Worm (Caenorhabditis elegans) whole organism, L2 larva: ENCODE results near the gene C24D10.4.

Experiments
- C34F6.9 ChIP-seq: fragments of 150-350 bp; optimal IDR thresholded peaks from 2 replicates; lab custom pipeline; 2014; ENCODE audit warnings: missing biosample characterization, missing genetic modification characterization
- F13H6.1 ChIP-seq: sonication (generic microtip); optimal IDR thresholded peaks from 2 replicates; lab custom pipeline; 2016; ENCODE audit warnings: missing genetic modification characterization, missing compliant biosample characterization
- R02D3.7 ChIP-seq: fragments of 150-350 bp; optimal IDR thresholded peaks from 2 replicates; lab custom pipeline; 2014; ENCODE audit warnings: missing biosample characterization, missing genetic modification characterization
- Y55F3AM.14 ChIP-seq: fragments of 200-800 bp; sonication (Bioruptor generic); optimal IDR thresholded peaks from 2 replicates; lab custom pipeline; 2018; ENCODE audit warnings: mild to moderate bottlenecking, missing genetic modification characterization, missing compliant biosample characterization
- alr-1 ChIP-seq: fragments of 150-350 bp; optimal IDR thresholded peaks from 2 replicates; lab custom pipeline; 2014; ENCODE audit warnings: missing biosample characterization, missing genetic modification characterization
- aly-2 ChIP-seq: fragments of 150-350 bp; optimal IDR thresholded peaks from 2 replicates; lab custom pipeline; 2014; ENCODE audit warnings: missing biosample characterization, missing genetic modification characterization
- ama-1 ChIP-seq: fragments of 150-350 bp; optimal IDR thresholded peaks from 2 replicates; lab custom pipeline; 2018; ENCODE audit warnings: inconsistent platforms
- blmp-1 ChIP-seq: sonication (generic microtip); optimal IDR thresholded peaks from 2 replicates; lab custom pipeline; 2017; ENCODE audit warnings: missing genetic modification characterization, mild to moderate bottlenecking, missing compliant biosample characterization, antibody characterized with exemption, moderate library complexity; ENCODE audit not compliant: insufficient read depth
- ceh-16 ChIP-seq: fragments of 150-350 bp; optimal IDR thresholded peaks from 2 replicates; lab custom pipeline; 2014; ENCODE audit warnings: missing biosample characterization, missing genetic modification characterization
- ceh-82 ChIP-seq: fragments of 150-350 bp; optimal IDR thresholded peaks from 2 replicates; lab custom pipeline; 2014; ENCODE audit warnings: missing biosample characterization, missing genetic modification characterization
- crh-2 ChIP-seq: sonication (generic microtip); optimal IDR thresholded peaks from 2 replicates; lab custom pipeline; 2017; ENCODE audit warnings: missing biosample characterization, missing genetic modification characterization
- dmd-4 ChIP-seq: sonication (generic microtip); optimal IDR thresholded peaks from 2 replicates; lab custom pipeline; 2017; ENCODE audit warnings: missing biosample characterization, missing genetic modification characterization
- egl-27 ChIP-seq: sonication (generic microtip); optimal IDR thresholded peaks from 3 replicates; lab custom pipeline; 2017; ENCODE audit warnings: missing biosample characterization, missing genetic modification reagents, missing genetic modification characterization
- fos-1 ChIP-seq: fragments of 150-350 bp; optimal IDR thresholded peaks from 2 replicates; lab custom pipeline; 2014; ENCODE audit warnings: missing biosample characterization, missing genetic modification characterization
- gmeb-1 ChIP-seq: fragments of 150-350 bp; optimal IDR thresholded peaks from 2 replicates; lab custom pipeline; 2014; ENCODE audit warnings: missing biosample characterization, missing genetic modification characterization
- lin-11 ChIP-seq: fragments of 150-350 bp; sonication (generic microtip); optimal IDR thresholded peaks from 2 replicates; lab custom pipeline; 2014; ENCODE audit warnings: missing biosample characterization, missing genetic modification characterization, inconsistent platforms, mixed read lengths
- lin-13 ChIP-seq: fragments of 150-350 bp; optimal IDR thresholded peaks from 2 replicates; lab custom pipeline; 2014; ENCODE audit warnings: missing biosample characterization, missing genetic modification reagents, missing genetic modification characterization
- lin-39 ChIP-seq: fragments of 150-350 bp; optimal IDR thresholded peaks from 2 replicates; lab custom pipeline; 2014; ENCODE audit warnings: missing biosample characterization, missing genetic modification reagents, missing genetic modification characterization
- lsy-2 ChIP-seq, 2 experiments: fragments of 150-350 bp in 1 of 2; sonication (generic microtip) in 1 of 2; optimal IDR thresholded peaks; 2 replicates each; lab custom pipeline; 2014 to 2017; ENCODE audit warnings: missing biosample characterization in 2 of 2, missing genetic modification characterization in 2 of 2
- mab-5 ChIP-seq: fragments of 150-350 bp; optimal IDR thresholded peaks from 2 replicates; lab custom pipeline; 2014; ENCODE audit warnings: missing biosample characterization, missing genetic modification characterization
- mbf-1 ChIP-seq: sonication (generic microtip); optimal IDR thresholded peaks from 2 replicates; lab custom pipeline; 2017; ENCODE audit warnings: missing biosample characterization, missing genetic modification characterization
- nhr-10 ChIP-seq: sonication (generic microtip); optimal IDR thresholded peaks from 2 replicates; lab custom pipeline; 2017; ENCODE audit warnings: missing biosample characterization, missing genetic modification characterization
- nhr-129 ChIP-seq: fragments of 150-350 bp; optimal IDR thresholded peaks from 2 replicates; lab custom pipeline; 2014; ENCODE audit warnings: missing biosample characterization, missing genetic modification characterization
- nhr-21 ChIP-seq: fragments of 150-350 bp; optimal IDR thresholded peaks from 2 replicates; lab custom pipeline; 2014; ENCODE audit warnings: missing biosample characterization, missing genetic modification characterization
- nhr-237 ChIP-seq: fragments of 150-350 bp; optimal IDR thresholded peaks from 2 replicates; lab custom pipeline; 2014; ENCODE audit warnings: missing biosample characterization, missing genetic modification characterization
- nhr-25 ChIP-seq: fragments of 150-350 bp; sonication (generic microtip); optimal IDR thresholded peaks from 3 replicates; lab custom pipeline; 2014; ENCODE audit warnings: missing biosample characterization, missing genetic modification characterization
- nhr-6 ChIP-seq: fragments of 150-350 bp; optimal IDR thresholded peaks from 2 replicates; lab custom pipeline; 2014; ENCODE audit warnings: missing biosample characterization, missing genetic modification characterization
- nhr-77 ChIP-seq: fragments of 150-350 bp; optimal IDR thresholded peaks from 2 replicates; lab custom pipeline; 2014; ENCODE audit warnings: missing biosample characterization, missing genetic modification characterization
- peb-1 ChIP-seq: fragments of 150-350 bp; optimal IDR thresholded peaks from 2 replicates; lab custom pipeline; 2014; ENCODE audit warnings: missing biosample characterization, missing genetic modification characterization
- skn-1 ChIP-seq: sonication (generic microtip); optimal IDR thresholded peaks from 2 replicates; lab custom pipeline; 2017; ENCODE audit warnings: missing biosample characterization, missing genetic modification characterization
- sma-3 ChIP-seq: sonication (generic microtip); optimal IDR thresholded peaks from 2 replicates; lab custom pipeline; 2016; ENCODE audit warnings: missing genetic modification reagents, missing genetic modification characterization, missing compliant biosample characterization
- sma-9 ChIP-seq, 2 experiments: fragments of 150-350 bp in 1 of 2; sonication (generic microtip) in 1 of 2; optimal IDR thresholded peaks; 2 replicates each; lab custom pipeline; 2014 to 2016; ENCODE audit warnings: missing genetic modification characterization in 2 of 2, mild to moderate bottlenecking in 1 of 2, missing biosample characterization in 1 of 2, missing compliant biosample characterization in 1 of 2, missing genetic modification reagents in 1 of 2, moderate library complexity in 1 of 2
- unc-39 ChIP-seq: fragments of 150-350 bp; optimal IDR thresholded peaks from 2 replicates; lab custom pipeline; 2014; ENCODE audit warnings: missing biosample characterization, missing genetic modification characterization
- unc-55 ChIP-seq: fragments of 150-350 bp; sonication (generic microtip); optimal IDR thresholded peaks from 3 replicates; lab custom pipeline; 2014; ENCODE audit warnings: missing biosample characterization, missing genetic modification reagents, missing genetic modification characterization
- zag-1 ChIP-seq: fragments of 150-350 bp; optimal IDR thresholded peaks from 2 replicates; lab custom pipeline; 2014; ENCODE audit warnings: missing biosample characterization, missing genetic modification characterization
- ztf-1 ChIP-seq: fragments of 200-800 bp; sonication (Bioruptor generic); conservative IDR thresholded peaks from 2 replicates; pipeline ENCODE4 v1.3.6; 2022; ENCODE audit warnings: missing genetic modification characterization, missing compliant biosample characterization
- ztf-11 ChIP-seq: sonication (generic microtip); optimal IDR thresholded peaks from 2 replicates; lab custom pipeline; 2017; ENCODE audit warnings: missing biosample characterization, missing genetic modification characterization
- ztf-4 ChIP-seq: fragments of 150-350 bp; optimal IDR thresholded peaks from 2 replicates; lab custom pipeline; 2014; ENCODE audit warnings: missing biosample characterization, missing genetic modification characterization

The C24D10.4 gene

DNA sequence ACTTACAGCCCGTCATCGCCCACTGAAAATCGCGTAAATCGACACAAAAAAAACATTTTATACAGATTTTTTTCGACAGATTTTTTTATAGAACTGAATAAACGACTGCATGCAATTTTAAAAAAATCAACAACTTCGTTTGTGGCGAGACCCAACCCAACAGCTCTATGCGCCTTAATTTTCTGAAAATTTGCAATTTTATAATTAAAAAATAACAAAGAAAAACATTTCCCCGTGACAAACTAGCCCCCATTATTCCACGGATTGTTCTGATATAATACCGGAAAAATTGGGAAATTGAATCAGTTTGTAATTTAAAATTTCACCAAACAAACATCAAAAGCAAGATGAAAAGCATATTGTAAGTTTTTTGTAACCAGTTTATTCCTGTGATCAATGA lies 5.7 kb downstream of the C24D10.4 start, which contains the start of gene ptp-5.1:
Gene ptp-5.1, plus strand, starts transcription at position 301 of the 400 bp plus-strand sequence.
- TF ChIP-seq sma-9 (GFP tag; optimal IDR thresholded peaks at IDR 0.05; lab: Kevin White, UChicago) (no peak), sma-9 (tag; optimal IDR thresholded peaks at IDR 0.05; lab: Kevin White, UChicago) (no peak), lin-11 (tag; lab: Kevin White, UChicago) (no peak), blmp-1 (tag; lab: Kevin White, UChicago) (no peak), egl-27 (tag; lab: Kevin White, UChicago) (no peak), lsy-2 (tag; optimal IDR thresholded peaks at IDR 0.05; lab: Kevin White, UChicago) (no peak), Y55F3AM.14 (GFP tag; lab: Kevin White, UChicago) (no peak), F13H6.1 (tag; lab: Kevin White, UChicago) (no peak), nhr-10 (tag; lab: Kevin White, UChicago) (no peak), fos-1 (tag; lab: Kevin White, UChicago) (no peak), nhr-6 (tag; lab: Kevin White, UChicago) (no peak), lin-13 (no peak), ama-1 (lab: Kevin White, UChicago) (no peak), ztf-1 (no peak)

DNA sequence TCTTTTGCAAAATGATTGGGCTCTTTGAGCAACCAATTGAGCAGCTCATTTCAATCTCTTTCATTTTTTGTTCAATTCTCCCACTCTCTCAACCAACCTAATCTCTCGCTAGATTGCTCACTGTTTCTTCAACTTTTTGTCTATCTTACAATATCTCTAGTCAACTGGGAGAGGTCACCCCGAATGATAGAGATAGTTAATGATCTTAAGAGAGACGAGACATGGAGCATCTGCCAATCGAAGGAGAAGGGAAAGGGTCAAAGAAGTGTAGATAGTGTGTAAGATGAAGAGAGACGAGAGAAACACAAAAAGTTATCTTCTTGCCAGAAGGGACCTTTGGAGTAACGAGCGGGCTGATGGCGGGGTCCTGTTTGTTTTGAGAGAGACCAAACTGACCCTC lies 9.0 kb downstream of the C24D10.4 start:
- TF ChIP-seq dmd-4 (tag; lab: Kevin White, UChicago): no peak
- no peak for TF ChIP-seq nhr-237 (tag; lab: Kevin White, UChicago)
- TF ChIP-seq blmp-1 (tag; lab: Kevin White, UChicago): no peak
- TF ChIP-seq C34F6.9 (tag; lab: Kevin White, UChicago): peak; percentile 48
- TF ChIP-seq sma-9 (GFP tag; optimal IDR thresholded peaks at IDR 0.05; lab: Kevin White, UChicago): peak; percentile 41
- TF ChIP-seq sma-9 (tag; optimal IDR thresholded peaks at IDR 0.05; lab: Kevin White, UChicago): no peak
- TF ChIP-seq F13H6.1 (tag; lab: Kevin White, UChicago): peak; percentile 68
- TF ChIP-seq nhr-129 (tag; lab: Kevin White, UChicago): peak; percentile 68
- no peak for TF ChIP-seq nhr-6 (tag; lab: Kevin White, UChicago)
- no peak for TF ChIP-seq unc-55 (GFP tag; lab: Kevin White, UChicago)
- no peak for TF ChIP-seq nhr-77 (tag; lab: Kevin White, UChicago)

DNA sequence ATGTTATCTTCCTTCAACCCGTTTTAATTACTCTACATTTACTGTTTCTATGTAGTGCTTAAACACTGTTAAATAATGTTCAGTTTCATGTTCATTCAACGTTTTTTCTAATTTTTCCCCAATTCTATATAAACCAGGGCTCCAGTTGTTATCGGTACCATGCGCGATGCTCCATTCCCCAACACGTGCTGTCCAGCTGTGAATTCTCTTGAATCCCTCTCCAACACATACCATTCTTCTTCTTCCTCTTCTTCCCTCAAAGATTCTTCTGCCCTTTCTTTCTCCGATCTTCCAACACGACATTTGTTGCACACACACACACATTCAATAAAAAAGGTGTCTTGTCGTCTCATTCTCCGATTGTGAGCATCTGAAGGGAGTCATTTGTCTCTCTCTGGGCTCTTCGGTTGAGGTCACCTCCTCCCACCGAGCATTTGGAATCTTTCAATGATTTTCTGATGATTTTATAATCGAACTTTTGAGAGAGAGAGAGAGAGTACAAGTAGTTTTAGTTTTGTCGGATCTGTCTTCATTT lies 11.7 kb downstream of the C24D10.4 start:
- TF ChIP-seq F13H6.1 (tag; lab: Kevin White, UChicago): peak; percentile 9
- no peak for TF ChIP-seq nhr-25 (tag; lab: Kevin White, UChicago)
- TF ChIP-seq ztf-11 (tag; lab: Kevin White, UChicago): no peak
- TF ChIP-seq nhr-10 (tag; lab: Kevin White, UChicago): no peak
- TF ChIP-seq skn-1 (tag; lab: Kevin White, UChicago): no peak
- no peak for TF ChIP-seq crh-2
- no peak for TF ChIP-seq nhr-21
- peak; percentile 3 for TF ChIP-seq nhr-129 (tag; lab: Kevin White, UChicago)
- no peak for TF ChIP-seq sma-3 (GFP tag; lab: Kevin White, UChicago)

DNA sequence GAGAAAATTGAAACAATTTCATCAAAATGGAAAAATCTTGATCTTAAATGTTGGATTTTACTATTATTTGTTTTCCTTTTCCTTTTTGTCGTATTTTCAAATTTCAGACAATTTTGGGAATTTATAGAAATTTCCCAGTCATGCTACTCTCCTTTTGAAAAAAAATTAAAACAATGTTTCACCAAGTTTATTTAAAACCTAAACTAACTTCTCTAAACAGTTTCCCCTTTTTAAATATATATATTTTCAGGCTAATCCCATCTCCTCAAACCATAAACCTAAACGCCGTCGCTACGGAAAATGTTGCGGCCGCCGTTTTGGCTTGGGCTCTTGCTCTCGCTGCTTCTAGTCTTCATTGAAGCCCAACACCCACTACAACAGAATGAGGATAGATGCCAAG lies 12.7 kb downstream of the C24D10.4 start, which contains the start of gene lam-1:
Gene lam-1, plus strand, starts transcription at position 301 of the 400 bp plus-strand sequence.
- TF ChIP-seq nhr-77 (tag; lab: Kevin White, UChicago): no peak
- TF ChIP-seq R02D3.7: no peak
- TF ChIP-seq fos-1 (tag; lab: Kevin White, UChicago): no peak
- no peak for TF ChIP-seq lin-13
- TF ChIP-seq gmeb-1 (tag; lab: Kevin White, UChicago): no peak
- TF ChIP-seq ama-1 (lab: Kevin White, UChicago): no peak
- TF ChIP-seq nhr-6 (tag; lab: Kevin White, UChicago): no peak
- no peak for TF ChIP-seq nhr-129 (tag; lab: Kevin White, UChicago)
- no peak for TF ChIP-seq peb-1

DNA sequence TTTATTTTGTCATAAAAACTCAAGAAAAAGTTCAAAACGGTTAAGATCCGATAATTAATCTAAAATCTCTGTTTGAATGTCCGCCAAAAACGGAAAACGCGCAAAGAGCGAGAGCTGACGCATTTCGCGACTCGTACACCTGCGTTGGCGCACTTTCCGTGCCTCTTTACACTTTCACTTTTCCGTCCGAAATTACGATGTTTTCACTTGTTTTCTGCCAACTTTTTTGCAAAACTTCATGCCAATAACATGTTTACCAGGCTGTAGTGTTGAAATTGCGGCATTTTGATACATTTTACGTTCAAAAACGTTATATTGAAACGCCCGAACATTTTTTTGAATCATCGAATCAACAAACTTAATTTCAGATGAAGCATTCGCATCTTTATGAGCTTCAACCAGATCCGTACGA lies 23.4 kb downstream of the C24D10.4 start, which contains the start of gene W03F8.4:
Gene W03F8.4, plus strand, starts transcription at position 369 of the 412 bp plus-strand sequence.
- TF ChIP-seq fos-1 (tag; lab: Kevin White, UChicago) (peak; percentile 82), sma-3 (GFP tag; lab: Kevin White, UChicago) (peak; percentile 97), nhr-237 (tag; lab: Kevin White, UChicago) (peak; percentile 39), nhr-21 (peak; percentile 95), sma-9 (GFP tag; optimal IDR thresholded peaks at IDR 0.05; lab: Kevin White, UChicago) (peak; percentile 96), sma-9 (tag; optimal IDR thresholded peaks at IDR 0.05; lab: Kevin White, UChicago) (no peak), nhr-10 (tag; lab: Kevin White, UChicago) (peak; percentile 57), peb-1 (no peak), dmd-4 (tag; lab: Kevin White, UChicago) (peak; percentile 45), aly-2 (no peak), ztf-4 (tag; lab: Kevin White, UChicago) (peak; percentile 90), mbf-1 (tag; lab: Kevin White, UChicago) (no peak), unc-39 (no peak), lin-11 (tag; lab: Kevin White, UChicago) (peak; percentile 95), lsy-2 (tag; optimal IDR thresholded peaks at IDR 0.05; lab: Kevin White, UChicago) (peak; percentile 92 to 96), R02D3.7 (peak; percentile 76), egl-27 (tag; lab: Kevin White, UChicago) (peak; percentile 68), zag-1 (peak; percentile 40), ceh-16 (tag; lab: Kevin White, UChicago) (peak; percentile 82), skn-1 (tag; lab: Kevin White, UChicago) (peak; percentile 59), lin-39 (no peak), nhr-6 (tag; lab: Kevin White, UChicago) (peak; percentile 89), nhr-77 (tag; lab: Kevin White, UChicago) (peak; percentile 60), mab-5 (tag; lab: Kevin White, UChicago) (peak; percentile 88), alr-1 (tag; lab: Kevin White, UChicago) (no peak), gmeb-1 (tag; lab: Kevin White, UChicago) (peak; percentile 99), ceh-82 (tag; lab: Kevin White, UChicago) (peak; percentile 63), crh-2 (peak; percentile 95), nhr-25 (tag; lab: Kevin White, UChicago) (peak; percentile 96), F13H6.1 (tag; lab: Kevin White, UChicago) (peak; percentile 93)
